ENCODE assay signal across 4 fruit fly cellular contexts in the genomic region with DNA sequence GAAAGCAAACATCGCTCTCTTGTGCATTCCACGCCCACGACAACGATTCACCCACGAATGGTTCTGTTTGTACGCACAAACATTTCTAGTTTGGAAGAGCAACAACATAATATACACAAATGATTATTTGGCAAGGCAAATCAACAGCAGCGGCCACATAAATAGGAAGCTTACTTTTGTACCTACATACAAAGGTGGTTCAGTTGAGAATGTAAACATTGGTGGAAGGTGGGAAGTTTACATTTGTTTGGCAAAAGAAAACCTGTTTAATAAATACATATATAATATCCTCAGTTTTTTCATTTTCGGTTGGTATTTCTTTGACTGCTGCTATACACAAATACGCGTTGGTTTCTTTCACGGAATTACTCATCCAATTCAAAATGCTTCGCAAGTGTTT.
TF ChIP-seq lines count a peak whose summit lies in the region.

No protein-coding gene starts in this region.

TF ChIP-seq in whole organism, adult, 20 proteins besides CTCF, POLR2A, EP300 and RAD21 (continued from another document):
- TF ChIP-seq Mnt (GFP tag; optimal IDR thresholded peaks at IDR 0.05; lab: Kevin White, UChicago) (peak; percentile 1), CG11617 (GFP tag; optimal IDR thresholded peaks at IDR 0.05; lab: Kevin White, UChicago) (no peak)

TF ChIP-seq in whole organism, embryonic, 481 proteins besides CTCF, POLR2A, EP300 and RAD21 (continued from another document and continues in another):
- TF ChIP-seq HLH54F (GFP tag; optimal IDR thresholded peaks at IDR 0.05; lab: Kevin White, UChicago) (peak; percentile 84), ac (GFP tag; optimal IDR thresholded peaks at IDR 0.05; lab: Kevin White, UChicago) (peak; percentile 82), CG8089 (GFP tag; optimal IDR thresholded peaks at IDR 0.05; lab: Kevin White, UChicago) (peak; percentile 80), twi (tag; optimal IDR thresholded peaks at IDR 0.05; lab: Kevin White, UChicago) (peak; percentile 61), CG17359 (tag; optimal IDR thresholded peaks at IDR 0.05; lab: Kevin White, UChicago) (peak; percentile 95), Drgx (GFP tag; IDR thresholded peaks at IDR 0.05; lab: Robert Waterston, UW) (no peak), CG1602 (GFP tag; optimal IDR thresholded peaks at IDR 0.05; lab: Kevin White, UChicago) (peak; percentile 78), gsb (GFP tag; IDR thresholded peaks at IDR 0.05; lab: Robert Waterston, UW) (no peak), Spps (tag; optimal IDR thresholded peaks at IDR 0.05; lab: Kevin White, UChicago) (peak; percentile 61), Myb (GFP tag; optimal IDR thresholded peaks at IDR 0.05; lab: Kevin White, UChicago) (peak; percentile 62), ab (GFP tag; optimal IDR thresholded peaks at IDR 0.05; lab: Kevin White, UChicago) (peak; percentile 70), Blimp-1 (GFP tag; optimal IDR thresholded peaks at IDR 0.05; lab: Kevin White, UChicago) (peak; percentile 72), CG31224 (GFP tag; IDR thresholded peaks at IDR 0.05; lab: Robert Waterston, UW) (no peak), CG10267 (tag; optimal IDR thresholded peaks at IDR 0.05; lab: Kevin White, UChicago) (peak; percentile 79), CG14441 (GFP tag; IDR thresholded peaks at IDR 0.05; lab: Robert Waterston, UW) (no peak), CG17186 (GFP tag; optimal IDR thresholded peaks at IDR 0.05; lab: Kevin White, UChicago) (peak; percentile 70), hkb (optimal IDR thresholded peaks at IDR 0.05; lab: Kevin White, UChicago) (no peak), hkb (GFP tag; IDR thresholded peaks at IDR 0.05; lab: Robert Waterston, UW) (no peak), dm (GFP tag; optimal IDR thresholded peaks at IDR 0.05; lab: Kevin White, UChicago) (peak; percentile 67), CG14965 (GFP tag; optimal IDR thresholded peaks at IDR 0.05; lab: Kevin White, UChicago; ENCODE audit: borderline replicate concordance) (no peak), zfh1 (GFP tag; IDR thresholded peaks at IDR 0.05; lab: Robert Waterston, UW) (no peak), CG6813 (GFP tag; optimal IDR thresholded peaks at IDR 0.05; lab: Kevin White, UChicago) (peak; percentile 90), trem (tag; optimal IDR thresholded peaks at IDR 0.05; lab: Kevin White, UChicago) (peak; percentile 83), CG1529 (GFP tag; optimal IDR thresholded peaks at IDR 0.05; lab: Kevin White, UChicago) (peak; percentile 85), ken (GFP tag; IDR thresholded peaks at IDR 0.05; lab: Robert Waterston, UW) (no peak), CG13424 (tag; optimal IDR thresholded peaks at IDR 0.05; lab: Kevin White, UChicago) (peak; percentile 87), CG6654 (GFP tag; optimal IDR thresholded peaks at IDR 0.05; lab: Kevin White, UChicago) (peak; percentile 82), lab (GFP tag; optimal IDR thresholded peaks at IDR 0.05; lab: Kevin White, UChicago) (peak; percentile 95), Poxn (GFP tag; IDR thresholded peaks at IDR 0.05; lab: Robert Waterston, UW) (no peak), h (optimal IDR thresholded peaks at IDR 0.05; lab: Kevin White, UChicago) (no peak), amos (GFP tag; IDR thresholded peaks at IDR 0.05; lab: Robert Waterston, UW; ENCODE audit: partially characterized antibody) (no peak), Kr (GFP tag; optimal IDR thresholded peaks at IDR 0.05; lab: Kevin White, UChicago) (no peak), CG33557 (GFP tag; optimal IDR thresholded peaks at IDR 0.05; lab: Kevin White, UChicago) (peak; percentile 42), phol (tag; optimal IDR thresholded peaks at IDR 0.05; lab: Kevin White, UChicago) (peak; percentile 88), sr (GFP tag; IDR thresholded peaks at IDR 0.05; lab: Robert Waterston, UW) (no peak), unpg (GFP tag; optimal IDR thresholded peaks at IDR 0.05; lab: Kevin White, UChicago) (peak; percentile 95), schlank (tag; optimal IDR thresholded peaks at IDR 0.05; lab: Kevin White, UChicago) (peak; percentile 82), Camta (GFP tag; optimal IDR thresholded peaks at IDR 0.05; lab: Kevin White, UChicago) (peak; percentile 82), Dip2 (GFP tag; IDR thresholded peaks at IDR 0.05; lab: Robert Waterston, UW) (no peak), gcm2 (GFP tag; optimal IDR thresholded peaks at IDR 0.05; lab: Kevin White, UChicago) (peak; percentile 85), abd-A (tag; optimal IDR thresholded peaks at IDR 0.05; lab: Kevin White, UChicago) (peak; percentile 22), tgo (GFP tag; IDR thresholded peaks at IDR 0.05; lab: Robert Waterston, UW) (no peak), Hr3 (GFP tag; optimal IDR thresholded peaks at IDR 0.05; lab: Kevin White, UChicago) (peak; percentile 82)

TF ChIP-seq in whole organism, prepupa, 60 proteins besides CTCF, POLR2A, EP300 and RAD21 (continued from another document):
- TF ChIP-seq Blimp-1 (GFP tag; optimal IDR thresholded peaks at IDR 0.05; lab: Kevin White, UChicago) (no peak), Hr39 (GFP tag; optimal IDR thresholded peaks at IDR 0.05; lab: Kevin White, UChicago) (peak; percentile 58), CG9139 (GFP tag; optimal IDR thresholded peaks at IDR 0.05; lab: Kevin White, UChicago) (no peak), topi (GFP tag; optimal IDR thresholded peaks at IDR 0.05; lab: Kevin White, UChicago) (peak; percentile 53), CG34406 (GFP tag; optimal IDR thresholded peaks at IDR 0.05; lab: Kevin White, UChicago) (peak; percentile 42), CG11902 (GFP tag; optimal IDR thresholded peaks at IDR 0.05; lab: Kevin White, UChicago) (no peak), lz (GFP tag; optimal IDR thresholded peaks at IDR 0.05; lab: Kevin White, UChicago) (peak; percentile 57), CG7368 (GFP tag; optimal IDR thresholded peaks at IDR 0.05; lab: Kevin White, UChicago) (no peak), Ets21C (GFP tag; optimal IDR thresholded peaks at IDR 0.05; lab: Kevin White, UChicago) (peak; percentile 13), fkh (GFP tag; optimal IDR thresholded peaks at IDR 0.05; lab: Kevin White, UChicago) (peak; percentile 96), Met (GFP tag; optimal IDR thresholded peaks at IDR 0.05; lab: Kevin White, UChicago) (peak; percentile 65), Gug (GFP tag; IDR thresholded peaks at IDR 0.05; lab: Robert Waterston, UW) (no peak), CG11294 (GFP tag; IDR thresholded peaks at IDR 0.05; lab: Robert Waterston, UW) (no peak), vri (GFP tag; optimal IDR thresholded peaks at IDR 0.05; lab: Kevin White, UChicago) (peak; percentile 55), CG8632 (GFP tag; optimal IDR thresholded peaks at IDR 0.05; lab: Kevin White, UChicago) (peak; percentile 16), CG11762 (GFP tag; optimal IDR thresholded peaks at IDR 0.05; lab: Kevin White, UChicago; ENCODE audit: insufficient read depth) (peak; percentile 64), CG31627 (GFP tag; optimal IDR thresholded peaks at IDR 0.05; lab: Kevin White, UChicago) (peak; percentile 66), CG1621 (tag; optimal IDR thresholded peaks at IDR 0.05; lab: Kevin White, UChicago) (no peak), Sox15 (GFP tag; optimal IDR thresholded peaks at IDR 0.05; lab: Kevin White, UChicago) (no peak), CG3032 (tag; optimal IDR thresholded peaks at IDR 0.05; lab: Kevin White, UChicago) (no peak), Lpt (GFP tag; optimal IDR thresholded peaks at IDR 0.05; lab: Kevin White, UChicago) (peak; percentile 54), CG6163 (GFP tag; IDR thresholded peaks at IDR 0.05; lab: Robert Waterston, UW) (no peak), Eip93F (GFP tag; optimal IDR thresholded peaks at IDR 0.05; lab: Kevin White, UChicago) (peak; percentile 27), fd85E (GFP tag; optimal IDR thresholded peaks at IDR 0.05; lab: Kevin White, UChicago) (no peak), CG16779 (tag; optimal IDR thresholded peaks at IDR 0.05; lab: Kevin White, UChicago) (peak; percentile 9), CG6792 (GFP tag; optimal IDR thresholded peaks at IDR 0.05; lab: Kevin White, UChicago) (peak; percentile 35), dac (GFP tag; optimal IDR thresholded peaks at IDR 0.05; lab: Kevin White, UChicago) (peak; percentile 34), Hr4 (GFP tag; optimal IDR thresholded peaks at IDR 0.05; lab: Kevin White, UChicago) (peak; percentile 83), Ets96B (tag; optimal IDR thresholded peaks at IDR 0.05; lab: Kevin White, UChicago) (peak; percentile 29), CG4318 (GFP tag; optimal IDR thresholded peaks at IDR 0.05; lab: Kevin White, UChicago) (no peak), Hr38 (GFP tag; optimal IDR thresholded peaks at IDR 0.05; lab: Kevin White, UChicago) (no peak), CG3919 (GFP tag; optimal IDR thresholded peaks at IDR 0.05; lab: Kevin White, UChicago) (peak; percentile 53), spab (GFP tag; optimal IDR thresholded peaks at IDR 0.05; lab: Kevin White, UChicago) (no peak), net (GFP tag; optimal IDR thresholded peaks at IDR 0.05; lab: Kevin White, UChicago) (peak; percentile 57), salr (GFP tag; optimal IDR thresholded peaks at IDR 0.05; lab: Kevin White, UChicago) (peak in 1 of 2 experiments; percentile 40), eg (GFP tag; IDR thresholded peaks at IDR 0.05; lab: Robert Waterston, UW) (no peak), CG8319 (GFP tag; optimal IDR thresholded peaks at IDR 0.05; lab: Kevin White, UChicago) (no peak), dsx (GFP tag; optimal IDR thresholded peaks at IDR 0.05; lab: Kevin White, UChicago; ENCODE audit: poor library complexity, severe bottlenecking) (no peak), achi (GFP tag; optimal IDR thresholded peaks at IDR 0.05; lab: Kevin White, UChicago) (peak; percentile 59), pdm3 (GFP tag; optimal IDR thresholded peaks at IDR 0.05; lab: Kevin White, UChicago) (peak; percentile 67), acj6 (GFP tag; optimal IDR thresholded peaks at IDR 0.05; lab: Kevin White, UChicago) (no peak)

TF ChIP-seq in whole organism, wandering third instar larva, 38 proteins besides CTCF, POLR2A, EP300 and RAD21 (continued from another document):
- no peak for TF ChIP-seq N (GFP tag; optimal IDR thresholded peaks at IDR 0.05; lab: Kevin White, UChicago)
- TF ChIP-seq Hnf4 (GFP tag; optimal IDR thresholded peaks at IDR 0.05; lab: Kevin White, UChicago), result peak; percentile 67
- peak; percentile 77 for TF ChIP-seq rgr (GFP tag; optimal IDR thresholded peaks at IDR 0.05; lab: Kevin White, UChicago)
